Fruit fly (Drosophila melanogaster) whole organism, embryonic: ENCODE measurements around the gene NK7.1.

Source experiments
- Adf1 ChIP-seq: fragments of 200-800 bp; sonication (Bioruptor generic); IDR thresholded peaks from 2 replicates; pipeline ENCODE4 v1.3.6; 2022; ENCODE audit warnings: missing biosample characterization, missing genetic modification characterization
- CG10979 ChIP-seq: fragments of 200-800 bp; sonication (Bioruptor generic); optimal IDR thresholded peaks from 2 replicates; lab custom pipeline; 2018; ENCODE audit warnings: missing biosample characterization, mild to moderate bottlenecking, missing genetic modification characterization, moderate library complexity
- CG11696 ChIP-seq: fragments of 200-800 bp; sonication (Bioruptor generic); IDR thresholded peaks from 2 replicates; pipeline ENCODE4 v1.3.6; 2022; ENCODE audit warnings: missing biosample characterization, missing genetic modification characterization
- CG1233 ChIP-seq: fragments of 200-800 bp; sonication (Bioruptor generic); optimal IDR thresholded peaks from 4 replicates; lab custom pipeline; 2018; ENCODE audit warnings: missing biosample characterization, mild to moderate bottlenecking, missing genetic modification characterization
- CG12744 ChIP-seq: fragments of 200-800 bp; sonication (Bioruptor generic); optimal IDR thresholded peaks from 2 replicates; lab custom pipeline; 2016; ENCODE audit warnings: missing biosample characterization, missing genetic modification characterization
- CG14965 ChIP-seq: fragments of 200-800 bp; sonication (Bioruptor generic); optimal IDR thresholded peaks from 2 replicates; lab custom pipeline; 2016; ENCODE audit warnings: missing biosample characterization, missing genetic modification characterization, borderline replicate concordance
- CG15479 ChIP-seq: fragments of 200-800 bp; sonication (Bioruptor generic); optimal IDR thresholded peaks from 3 replicates; lab custom pipeline; 2019; ENCODE audit warnings: missing biosample characterization, mild to moderate bottlenecking, missing genetic modification characterization, moderate library complexity
- CG17568 ChIP-seq: fragments of 200-800 bp; sonication (Bioruptor generic); optimal IDR thresholded peaks from 2 replicates; lab custom pipeline; 2018; ENCODE audit warnings: missing biosample characterization, mild to moderate bottlenecking, missing genetic modification characterization, moderate library complexity
- CG17912 ChIP-seq: fragments of 200-800 bp; sonication (Bioruptor generic); optimal IDR thresholded peaks from 2 replicates; lab custom pipeline; 2018; ENCODE audit warnings: missing biosample characterization, mild to moderate bottlenecking, missing genetic modification characterization
- CG18764 ChIP-seq: fragments of 200-800 bp; sonication (Bioruptor generic); optimal IDR thresholded peaks from 3 replicates; lab custom pipeline; 2016; ENCODE audit warnings: missing biosample characterization, missing genetic modification characterization
- CG2678 ChIP-seq: fragments of 200-800 bp; sonication (Bioruptor generic); optimal IDR thresholded peaks from 3 replicates; lab custom pipeline; 2019; ENCODE audit warnings: missing biosample characterization, mild to moderate bottlenecking, missing genetic modification characterization, moderate library complexity
- CG30020 ChIP-seq: fragments of 200-800 bp; optimal IDR thresholded peaks from 2 replicates; lab custom pipeline; 2019; ENCODE audit warnings: missing biosample characterization, mild to moderate bottlenecking, missing genetic modification characterization, moderate library complexity
- CG30431 ChIP-seq: fragments of 200-800 bp; sonication (Bioruptor generic); optimal IDR thresholded peaks from 2 replicates; lab custom pipeline; 2017; ENCODE audit warnings: missing biosample characterization, missing genetic modification characterization
- CG3847 ChIP-seq: fragments of 200-800 bp; sonication (Bioruptor generic); IDR thresholded peaks from 2 replicates; pipeline ENCODE4 v1.3.6; 2022; ENCODE audit warnings: missing biosample characterization, missing genetic modification characterization
- CG4328 ChIP-seq: fragments of 200-800 bp; sonication (Bioruptor generic); optimal IDR thresholded peaks from 3 replicates; lab custom pipeline; 2017; ENCODE audit warnings: missing biosample characterization, missing genetic modification reagents, missing genetic modification characterization
- CG4360 ChIP-seq: fragments of 200-800 bp; sonication (Bioruptor generic); IDR thresholded peaks from 2 replicates; pipeline ENCODE4 v1.3.6; 2022; ENCODE audit warnings: missing biosample characterization, missing genetic modification characterization
- CG43689 ChIP-seq: fragments of 200-800 bp; sonication (Bioruptor generic); IDR thresholded peaks from 2 replicates; pipeline ENCODE4 v1.3.6; 2022; ENCODE audit warnings: missing biosample characterization, missing genetic modification characterization
- CG5180 ChIP-seq: fragments of 200-800 bp; sonication (Bioruptor generic); optimal IDR thresholded peaks from 3 replicates; lab custom pipeline; 2017; ENCODE audit warnings: missing biosample characterization, missing genetic modification characterization, mild to moderate bottlenecking, moderate library complexity, missing genetic modification reagents
- CG5953 ChIP-seq: fragments of 200-800 bp; sonication (Bioruptor generic); IDR thresholded peaks from 2 replicates; pipeline ENCODE4 v1.3.6; 2022; ENCODE audit warnings: missing biosample characterization, missing genetic modification characterization
- CG7745 ChIP-seq: fragments of 200-800 bp; sonication (Bioruptor generic); optimal IDR thresholded peaks from 2 replicates; lab custom pipeline; 2018; ENCODE audit warnings: missing biosample characterization, mild to moderate bottlenecking, missing genetic modification characterization, moderate library complexity
- CG8359 ChIP-seq: fragments of 200-800 bp; sonication (Bioruptor generic); optimal IDR thresholded peaks from 2 replicates; lab custom pipeline; 2017; ENCODE audit warnings: missing biosample characterization, mild to moderate bottlenecking, missing genetic modification characterization, borderline replicate concordance
- CkIIα-i1 ChIP-seq: fragments of 200-800 bp; sonication (Bioruptor generic); IDR thresholded peaks from 2 replicates; pipeline ENCODE4 v1.3.6; 2022; ENCODE audit warnings: missing biosample characterization, missing genetic modification characterization
- E2f2 ChIP-seq: fragments of 200-800 bp; sonication (Bioruptor generic); IDR thresholded peaks from 2 replicates; pipeline ENCODE4 v1.3.6; 2022; ENCODE audit warnings: missing biosample characterization, missing genetic modification characterization
- Ets65A ChIP-seq: fragments of 200-800 bp; sonication (Bioruptor generic); peaks from one replicate; lab custom pipeline; 2016; ENCODE audit warnings: missing biosample characterization, missing genetic modification characterization
- Gug ChIP-seq: fragments of 200-800 bp; sonication (Bioruptor generic); IDR thresholded peaks from 4 replicates; pipeline ENCODE4 v1.3.6; 2022; ENCODE audit warnings: missing biosample characterization, missing genetic modification characterization
- HmgD ChIP-seq: fragments of 200-800 bp; sonication (Bioruptor generic); optimal IDR thresholded peaks from 3 replicates; lab custom pipeline; 2016; ENCODE audit warnings: missing biosample characterization, missing genetic modification characterization
- Kr ChIP-seq: fragments of 200-800 bp; sonication (Bioruptor generic); optimal IDR thresholded peaks from 2 replicates; lab custom pipeline; 2017; ENCODE audit warnings: missing biosample characterization, mild to moderate bottlenecking, missing genetic modification characterization
- MBD-R2 ChIP-seq: fragments of 200-800 bp; sonication (Bioruptor generic); IDR thresholded peaks from 2 replicates; pipeline ENCODE4 v1.3.6; 2022; ENCODE audit warnings: missing biosample characterization, missing genetic modification characterization
- MESR4 ChIP-seq: fragments of 200-800 bp; sonication (Bioruptor generic); optimal IDR thresholded peaks from 2 replicates; lab custom pipeline; 2018; ENCODE audit warnings: missing biosample characterization, mild to moderate bottlenecking, missing genetic modification characterization, moderate library complexity
- Nf-YA ChIP-seq: fragments of 200-800 bp; sonication (Bioruptor generic); IDR thresholded peaks from 2 replicates; pipeline ENCODE4 v1.3.6; 2022; ENCODE audit warnings: missing biosample characterization, missing genetic modification characterization
- Pdp1 ChIP-seq, 2 experiments: fragments of 200-800 bp; sonication (Bioruptor generic); optimal IDR thresholded peaks; 3 replicates each; lab custom pipeline; 2016; ENCODE audit warnings: missing biosample characterization in 2 of 2, missing genetic modification characterization in 2 of 2, mild to moderate bottlenecking in 1 of 2, moderate library complexity in 1 of 2
- Ravus ChIP-seq: fragments of 200-800 bp; sonication (Bioruptor generic); IDR thresholded peaks from 2 replicates; pipeline ENCODE4 v1.3.6; 2022; ENCODE audit warnings: missing biosample characterization, missing genetic modification characterization
- Rfx ChIP-seq: fragments of 200-800 bp; sonication (Bioruptor generic); IDR thresholded peaks from 2 replicates; pipeline ENCODE4 v1.3.6; 2022; ENCODE audit warnings: missing biosample characterization, missing genetic modification characterization
- Spps ChIP-seq: fragments of 200-800 bp; sonication (Bioruptor generic); optimal IDR thresholded peaks from 2 replicates; lab custom pipeline; 2018; ENCODE audit warnings: missing biosample characterization, mild to moderate bottlenecking, missing genetic modification characterization
- Taf1 ChIP-seq: fragments of 200-800 bp; sonication (Bioruptor generic); IDR thresholded peaks from 2 replicates; pipeline ENCODE4 v1.3.6; 2022; ENCODE audit warnings: missing biosample characterization, missing genetic modification characterization
- fd3F ChIP-seq: fragments of 200-800 bp; sonication (Bioruptor generic); optimal IDR thresholded peaks from 2 replicates; lab custom pipeline; 2018; ENCODE audit warnings: missing biosample characterization, mild to moderate bottlenecking, missing genetic modification characterization, moderate library complexity
- hb ChIP-seq: fragments of 200-800 bp; sonication (Bioruptor generic); IDR thresholded peaks from 3 replicates; pipeline ENCODE4 v1.3.6; 2022; ENCODE audit warnings: missing biosample characterization, missing genetic modification characterization; ENCODE audit not compliant: partially characterized antibody
- lov ChIP-seq, 2 experiments: fragments of 200-800 bp in 1 of 2; fragments of >200 bp in 1 of 2; sonication (Bioruptor generic) in 1 of 2; IDR thresholded peaks in 1 of 2; optimal IDR thresholded peaks in 1 of 2; 2 replicates in 1 of 2; 3 replicates in 1 of 2; pipeline versions ENCODE4 v1.3.6 to Lab custom; 2017 to 2022; ENCODE audit warnings: missing biosample characterization in 1 of 2, missing genetic modification characterization in 1 of 2
- mirr ChIP-seq: fragments of 200-800 bp; sonication (Bioruptor generic); optimal IDR thresholded peaks from 3 replicates; lab custom pipeline; 2018; ENCODE audit warnings: missing biosample characterization, mild to moderate bottlenecking, missing genetic modification characterization
- nerfin-1 ChIP-seq: fragments of 200-800 bp; sonication (Bioruptor generic); optimal IDR thresholded peaks from 3 replicates; lab custom pipeline; 2019; ENCODE audit warnings: missing biosample characterization, mild to moderate bottlenecking, missing genetic modification characterization, moderate library complexity
- nom ChIP-seq: fragments of 200-800 bp; sonication (Bioruptor generic); optimal IDR thresholded peaks from 2 replicates; lab custom pipeline; 2017; ENCODE audit warnings: missing biosample characterization, missing genetic modification characterization, mild to moderate bottlenecking, moderate library complexity, missing genetic modification reagents
- otp ChIP-seq: fragments of 200-800 bp; sonication (Bioruptor generic); IDR thresholded peaks from 3 replicates; pipeline ENCODE4, ENCODE4 v1.3.6; 2022; ENCODE audit warnings: missing biosample characterization, missing genetic modification characterization
- p53 ChIP-seq: fragments of 200-800 bp; sonication (Bioruptor generic); optimal IDR thresholded peaks from 2 replicates; lab custom pipeline; 2016; ENCODE audit warnings: missing biosample characterization, missing genetic modification characterization
- pzg ChIP-seq: fragments of 200-800 bp; sonication (Bioruptor generic); optimal IDR thresholded peaks from 3 replicates; lab custom pipeline; 2018; ENCODE audit warnings: missing biosample characterization, mild to moderate bottlenecking, missing genetic modification characterization, moderate library complexity
- sd ChIP-seq: fragments of 200-800 bp; sonication (Bioruptor generic); optimal IDR thresholded peaks from 3 replicates; lab custom pipeline; 2018; ENCODE audit warnings: missing biosample characterization, mild to moderate bottlenecking, missing genetic modification characterization, moderate library complexity
- sens ChIP-seq: fragments of 200-800 bp; sonication (Bioruptor generic); peaks from one replicate; lab custom pipeline; 2016; ENCODE audit warnings: missing biosample characterization, missing genetic modification characterization
- sug ChIP-seq: fragments of 200-800 bp; optimal IDR thresholded peaks from 2 replicates; lab custom pipeline; 2019; ENCODE audit warnings: missing biosample characterization, mild to moderate bottlenecking, missing genetic modification characterization, moderate library complexity
- zf30C ChIP-seq: fragments of 200-800 bp; sonication (Bioruptor generic); optimal IDR thresholded peaks from 3 replicates; lab custom pipeline; 2018; ENCODE audit warnings: missing biosample characterization, mild to moderate bottlenecking, missing genetic modification characterization

The NK7.1 gene

dm6 chr3R:14326250-14327112 is 46.3 kb downstream of the NK7.1 start, which contains the start of the genes Afti and ATPsynE (continued):
- TF ChIP-seq CG15479 (GFP tag; lab: Kevin White, UChicago) (no peak), CG30431 (no peak), CG43689 (GFP tag; lab: Robert Waterston, UW) (peak; percentile 29; the same call in 1 of the 2 replicates), zf30C (GFP tag; lab: Kevin White, UChicago) (no peak), CG2678 (tag; lab: Kevin White, UChicago) (no peak), CG30020 (no peak), Ravus (peak; percentile 23), CkIIα-i1 (GFP tag; lab: Robert Waterston, UW) (no peak), otp (0 out of 3 replicates have a peak, but pooled peaks have one; percentile 5), mirr (GFP tag; lab: Kevin White, UChicago) (peak; percentile 46), Adf1 (GFP tag; lab: Robert Waterston, UW) (peak; percentile 29; the same call in 1 of the 2 replicates), CG10979 (tag; lab: Kevin White, UChicago) (peak; percentile 46), CG4328 (peak; percentile 42), CG12744 (no peak), p53 (peak; percentile 48), CG1233 (peak; percentile 58), Nf-YA (GFP tag; lab: Robert Waterston, UW) (no peak; the same call in 1 of the 2 replicates), CG18764 (GFP tag; lab: Kevin White, UChicago) (peak; percentile 71), sug (tag; lab: Kevin White, UChicago) (peak; percentile 56), CG17568 (GFP tag; lab: Kevin White, UChicago) (no peak), MBD-R2 (GFP tag; lab: Robert Waterston, UW) (peak; percentile 41), E2f2 (GFP tag; lab: Robert Waterston, UW) (peak; percentile 68), Kr (GFP tag; lab: Kevin White, UChicago) (no peak), sd (tag; lab: Kevin White, UChicago) (peak; percentile 79), sens (peak; percentile 84), Gug (peak; percentile 84), CG14965 (GFP tag; lab: Kevin White, UChicago) (no peak), pzg (GFP tag; lab: Kevin White, UChicago) (peak; percentile 76), CG3847 (GFP tag; lab: Robert Waterston, UW) (peak; percentile 83), Rfx (GFP tag; lab: Robert Waterston, UW) (peak; percentile 87), CG4360 (peak; percentile 77), Spps (no peak), CG7745 (no peak), CG5953 (GFP tag; lab: Robert Waterston, UW) (no peak), Taf1 (GFP tag; lab: Robert Waterston, UW) (peak; percentile 51), Pdp1 (GFP tag; optimal IDR thresholded peaks at IDR 0.05; lab: Kevin White, UChicago) (peak; percentile 60 to 76), CG5180 (GFP tag; lab: Kevin White, UChicago) (no peak), lov (optimal IDR thresholded peaks at IDR 0.05; lab: Kevin White, UChicago) (no peak), lov (GFP tag; IDR thresholded peaks at IDR 0.05; lab: Robert Waterston, UW) (no peak), HmgD (no peak), hb (peak; percentile 44; the same call in 2 of the 3 replicates), MESR4 (GFP tag; lab: Kevin White, UChicago) (peak; percentile 93), nerfin-1 (tag; lab: Kevin White, UChicago) (peak; percentile 98), CG11696 (GFP tag; lab: Robert Waterston, UW) (no peak), Ets65A (GFP tag; lab: Kevin White, UChicago) (peak; percentile 97), CG17912 (GFP tag; lab: Kevin White, UChicago) (peak; percentile 50), nom (peak; percentile 1), CG8359 (GFP tag; lab: Kevin White, UChicago) (no peak), fd3F (GFP tag; lab: Kevin White, UChicago) (peak; percentile 62)
